Worm (Caenorhabditis elegans) whole organism, L4 larva: ENCODE results near the gene ddl-1.
A peak's percentile ranks its signal among the peaks of the same experiment; 100 is the strongest.

Source experiments
- F26F4.8 ChIP-seq: fragments of 200-800 bp; sonication (Bioruptor generic); conservative IDR thresholded peaks from 2 replicates; pipeline ENCODE4 v1.3.6; 2022; ENCODE audit warnings: missing genetic modification characterization, missing compliant biosample characterization
- F49E8.2 ChIP-seq: sonication (generic microtip); optimal IDR thresholded peaks from 2 replicates; lab custom pipeline; 2016; ENCODE audit warnings: missing compliant biosample characterization, mild to moderate bottlenecking, missing genetic modification characterization, borderline replicate concordance
- T20F7.1 ChIP-seq: fragments of 200-800 bp; sonication (Bioruptor generic); optimal IDR thresholded peaks from 2 replicates; lab custom pipeline; 2018; ENCODE audit warnings: mild to moderate bottlenecking, missing genetic modification characterization, missing compliant biosample characterization
- T26A8.4 ChIP-seq: fragments of 200-800 bp; sonication (Bioruptor generic); IDR thresholded peaks from 2 replicates; pipeline ENCODE4 v1.3.6; 2022; ENCODE audit warnings: missing genetic modification characterization, missing compliant biosample characterization
- Y105C5A.15 ChIP-seq: fragments of 200-800 bp; sonication (Bioruptor generic); IDR thresholded peaks from 2 replicates; pipeline ENCODE4 v1.3.6; 2022; ENCODE audit warnings: missing genetic modification characterization, missing compliant biosample characterization
- Y48G9A.11 ChIP-seq: fragments of 200-800 bp; sonication (Bioruptor generic); IDR thresholded peaks from 2 replicates; pipeline ENCODE4 v1.3.6; 2022; ENCODE audit warnings: missing genetic modification reagents, missing genetic modification characterization, missing compliant biosample characterization
- Y75B8A.6 ChIP-seq: fragments of 200-800 bp; sonication (Bioruptor generic); IDR thresholded peaks from 2 replicates; pipeline ENCODE4 v1.3.6; 2022; ENCODE audit warnings: missing genetic modification reagents, missing genetic modification characterization, missing compliant biosample characterization
- aly-2 ChIP-seq: sonication (generic microtip); optimal IDR thresholded peaks from 2 replicates; lab custom pipeline; 2018; ENCODE audit warnings: missing biosample characterization, missing genetic modification characterization
- arid-1 ChIP-seq: fragments of 200-800 bp; sonication (Bioruptor generic); conservative IDR thresholded peaks from 2 replicates; pipeline ENCODE4 v1.3.6; 2022; ENCODE audit warnings: missing genetic modification reagents, missing genetic modification characterization, missing compliant biosample characterization
- attf-4 ChIP-seq: sonication (generic microtip); optimal IDR thresholded peaks from 3 replicates; lab custom pipeline; 2017; ENCODE audit warnings: missing biosample characterization, missing genetic modification characterization
- ceh-20 ChIP-seq: fragments of 200-800 bp; sonication (Bioruptor generic); IDR thresholded peaks from 2 replicates; pipeline ENCODE4 v1.3.6; 2022; ENCODE audit warnings: missing genetic modification reagents, missing genetic modification characterization, missing compliant biosample characterization
- ceh-44 ChIP-seq: fragments of 200-800 bp; sonication (Bioruptor generic); IDR thresholded peaks from 2 replicates; pipeline ENCODE4 v1.3.6; 2022; ENCODE audit warnings: missing genetic modification reagents, missing genetic modification characterization, missing compliant biosample characterization
- ces-1 ChIP-seq: fragments of 150-350 bp; sonication (generic microtip); optimal IDR thresholded peaks from 4 replicates; lab custom pipeline; 2014; ENCODE audit warnings: missing biosample characterization, missing genetic modification reagents, missing genetic modification characterization
- ctbp-1 ChIP-seq: fragments of 200-800 bp; sonication (Bioruptor generic); IDR thresholded peaks from 2 replicates; pipeline ENCODE4 v1.3.6; 2022; ENCODE audit warnings: missing genetic modification reagents, missing genetic modification characterization, missing compliant biosample characterization
- dmd-8 ChIP-seq: fragments of 200-800 bp; sonication (Bioruptor generic); IDR thresholded peaks from 2 replicates; pipeline ENCODE4 v1.3.6; 2022; ENCODE audit warnings: missing genetic modification characterization, missing compliant biosample characterization
- egl-43 ChIP-seq: fragments of 200-800 bp; sonication (Bioruptor generic); IDR thresholded peaks from 2 replicates; pipeline ENCODE4 v1.3.6; 2022; ENCODE audit warnings: missing genetic modification reagents, missing genetic modification characterization, missing compliant biosample characterization
- fkh-10 ChIP-seq: fragments of 150-350 bp; optimal IDR thresholded peaks from 2 replicates; lab custom pipeline; 2014; ENCODE audit warnings: missing biosample characterization, missing genetic modification reagents, missing genetic modification characterization
- lin-13 ChIP-seq: fragments of 150-350 bp; optimal IDR thresholded peaks from 2 replicates; lab custom pipeline; 2014; ENCODE audit warnings: missing biosample characterization, missing genetic modification reagents, missing genetic modification characterization
- lin-15B ChIP-seq: fragments of 150-350 bp; sonication (generic microtip); optimal IDR thresholded peaks from 3 replicates; lab custom pipeline; 2014; ENCODE audit warnings: missing biosample characterization, missing genetic modification characterization
- lin-29 ChIP-seq: fragments of 200-800 bp; sonication (Bioruptor generic); IDR thresholded peaks from 2 replicates; pipeline ENCODE4 v1.3.6; 2022; ENCODE audit warnings: missing genetic modification reagents, missing genetic modification characterization, missing compliant biosample characterization
- lin-38 ChIP-seq: fragments of 200-800 bp; sonication (Bioruptor generic); IDR thresholded peaks from 2 replicates; pipeline ENCODE4 v1.3.6; 2022; ENCODE audit warnings: missing genetic modification reagents, missing genetic modification characterization, missing compliant biosample characterization
- lsy-2 ChIP-seq, 2 experiments: fragments of 150-350 bp in 1 of 2; sonication (generic microtip) in 1 of 2; optimal IDR thresholded peaks; 2 replicates each; lab custom pipeline; 2014 to 2017; ENCODE audit warnings: missing biosample characterization in 2 of 2, missing genetic modification characterization in 2 of 2
- mdt-29 ChIP-seq: fragments of 200-800 bp; sonication (Bioruptor generic); IDR thresholded peaks from 2 replicates; pipeline ENCODE4 v1.3.6; 2022; ENCODE audit warnings: missing genetic modification reagents, missing genetic modification characterization, missing compliant biosample characterization
- mep-1 ChIP-seq: fragments of 150-350 bp; sonication (generic microtip); optimal IDR thresholded peaks from 3 replicates; lab custom pipeline; 2014; ENCODE audit warnings: missing biosample characterization, missing genetic modification characterization
- mes-2 ChIP-seq: sonication (generic microtip); optimal IDR thresholded peaks from 2 replicates; lab custom pipeline; 2016; ENCODE audit warnings: missing genotype, mild to moderate bottlenecking, missing genetic modification characterization, missing compliant biosample characterization; ENCODE audit not compliant: poor library complexity, severe bottlenecking
- nhr-10 ChIP-seq: fragments of 150-350 bp; optimal IDR thresholded peaks from 2 replicates; lab custom pipeline; 2014; ENCODE audit warnings: missing biosample characterization, missing genetic modification characterization
- nhr-102 ChIP-seq: sonication (generic microtip); optimal IDR thresholded peaks from 2 replicates; lab custom pipeline; 2016; ENCODE audit warnings: mild to moderate bottlenecking, missing genetic modification characterization, moderate library complexity, missing compliant biosample characterization
- nhr-48 ChIP-seq: sonication (generic microtip); optimal IDR thresholded peaks from 2 replicates; lab custom pipeline; 2016; ENCODE audit warnings: mild to moderate bottlenecking, missing genetic modification characterization, missing compliant biosample characterization
- nhr-77 ChIP-seq: fragments of 150-350 bp; optimal IDR thresholded peaks from 2 replicates; lab custom pipeline; 2014; ENCODE audit warnings: missing biosample characterization, missing genetic modification characterization
- pqm-1 ChIP-seq: sonication (generic microtip); optimal IDR thresholded peaks from 2 replicates; lab custom pipeline; 2017; ENCODE audit warnings: missing biosample characterization, missing genetic modification characterization
- rbr-2 ChIP-seq: sonication (generic microtip); optimal IDR thresholded peaks from 2 replicates; lab custom pipeline; 2016; ENCODE audit warnings: missing genotype, missing genetic modification characterization, missing compliant biosample characterization
- sdz-12 ChIP-seq: fragments of 200-800 bp; sonication (Bioruptor generic); optimal IDR thresholded peaks from 2 replicates; lab custom pipeline; 2018; ENCODE audit warnings: mild to moderate bottlenecking, missing genetic modification characterization, missing compliant biosample characterization
- set-16 ChIP-seq: fragments of 200-800 bp; sonication (Bioruptor generic); IDR thresholded peaks from 2 replicates; pipeline ENCODE4 v1.3.6; 2022; ENCODE audit warnings: missing genetic modification reagents, missing genetic modification characterization, missing compliant biosample characterization
- skn-1 ChIP-seq: fragments of 150-350 bp; optimal IDR thresholded peaks from 2 replicates; lab custom pipeline; 2014; ENCODE audit warnings: missing biosample characterization, missing genetic modification characterization
- snpc-4 ChIP-seq: fragments of 150-350 bp; optimal IDR thresholded peaks from 2 replicates; lab custom pipeline; 2014; ENCODE audit warnings: missing biosample characterization, missing genetic modification characterization
- spr-3 ChIP-seq: fragments of 200-800 bp; sonication (Bioruptor generic); optimal IDR thresholded peaks from 2 replicates; lab custom pipeline; 2018; ENCODE audit warnings: mild to moderate bottlenecking, missing genetic modification characterization, missing compliant biosample characterization
- unc-130 ChIP-seq: sonication (generic microtip); optimal IDR thresholded peaks from 2 replicates; lab custom pipeline; 2016; ENCODE audit warnings: missing genetic modification reagents, missing genetic modification characterization, missing compliant biosample characterization
- unc-62 ChIP-seq, 3 experiments: fragments of 150-350 bp in 1 of 3; sonication (generic microtip); optimal IDR thresholded peaks in 2 of 3; peaks in 1 of 3; 1 replicate in 1 of 3; 2 replicates in 2 of 3; lab custom pipeline; 2014 to 2017; ENCODE audit warnings: missing biosample characterization in 3 of 3, missing genetic modification characterization in 3 of 3, missing genetic modification reagents in 3 of 3, missing genotype in 1 of 3
- vab-7 ChIP-seq: fragments of 200-800 bp; sonication (Bioruptor generic); IDR thresholded peaks from 2 replicates; pipeline ENCODE4 v1.3.6; 2022; ENCODE audit warnings: missing genetic modification reagents, missing genetic modification characterization, missing compliant biosample characterization
- zfp-2 ChIP-seq: sonication (generic microtip); optimal IDR thresholded peaks from 2 replicates; lab custom pipeline; 2016; ENCODE audit warnings: mild to moderate bottlenecking, missing genetic modification characterization, missing compliant biosample characterization
- zfp-3 ChIP-seq: fragments of 200-800 bp; sonication (Bioruptor generic); conservative IDR thresholded peaks from 2 replicates; pipeline ENCODE4 v1.3.6; 2022; ENCODE audit warnings: missing genetic modification reagents, missing genetic modification characterization, missing compliant biosample characterization
- zip-11 ChIP-seq: fragments of 200-800 bp; sonication (Bioruptor generic); IDR thresholded peaks from 2 replicates; pipeline ENCODE4 v1.3.6; 2022; ENCODE audit warnings: missing genetic modification characterization, missing compliant biosample characterization
- zip-2 ChIP-seq: fragments of 150-350 bp; optimal IDR thresholded peaks from 2 replicates; lab custom pipeline; 2014; ENCODE audit warnings: missing biosample characterization, missing genetic modification characterization
- ztf-11 ChIP-seq: fragments of 150-350 bp; optimal IDR thresholded peaks from 2 replicates; lab custom pipeline; 2014; ENCODE audit warnings: missing biosample characterization, missing genetic modification characterization
- ztf-7 ChIP-seq: fragments of 150-350 bp; optimal IDR thresholded peaks from 2 replicates; lab custom pipeline; 2014; ENCODE audit warnings: missing biosample characterization, missing genetic modification characterization

ddl-1 gene

DNA sequence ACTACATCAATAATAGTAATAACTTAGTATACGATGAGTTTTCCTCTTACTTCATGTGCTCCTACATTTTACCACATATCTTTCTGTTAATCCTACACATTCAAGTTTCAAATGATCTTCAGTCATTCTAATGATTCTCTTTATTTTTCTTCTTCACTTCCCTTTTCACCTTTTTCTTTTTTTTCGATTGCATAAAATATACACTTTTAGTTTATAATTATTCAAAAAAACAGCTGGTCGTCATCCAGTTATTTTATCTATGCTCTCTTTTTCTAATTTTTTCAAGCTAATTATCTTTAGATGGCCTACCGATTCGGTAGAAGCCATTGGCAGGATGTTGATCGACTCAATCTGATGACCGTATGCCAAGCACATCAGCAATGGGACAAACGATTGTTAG lies 6.0 kb upstream of the ddl-1 start, which contains the start of gene F59E12.1:
TSS of gene F59E12.1 (plus strand) at position 301 of the 400 bp plus-strand sequence.
- TF ChIP-seq nhr-48 (no peak), zfp-2 (tag; lab: Kevin White, UChicago) (no peak), nhr-102 (no peak), arid-1 (GFP tag; lab: Robert Waterston, UW) (no peak), egl-43 (GFP tag; lab: Robert Waterston, UW) (no peak), pqm-1 (tag; lab: Kevin White, UChicago) (no peak), F26F4.8 (no peak), dmd-8 (GFP tag; lab: Robert Waterston, UW) (no peak), lin-29 (GFP tag; lab: Robert Waterston, UW) (no peak)

DNA sequence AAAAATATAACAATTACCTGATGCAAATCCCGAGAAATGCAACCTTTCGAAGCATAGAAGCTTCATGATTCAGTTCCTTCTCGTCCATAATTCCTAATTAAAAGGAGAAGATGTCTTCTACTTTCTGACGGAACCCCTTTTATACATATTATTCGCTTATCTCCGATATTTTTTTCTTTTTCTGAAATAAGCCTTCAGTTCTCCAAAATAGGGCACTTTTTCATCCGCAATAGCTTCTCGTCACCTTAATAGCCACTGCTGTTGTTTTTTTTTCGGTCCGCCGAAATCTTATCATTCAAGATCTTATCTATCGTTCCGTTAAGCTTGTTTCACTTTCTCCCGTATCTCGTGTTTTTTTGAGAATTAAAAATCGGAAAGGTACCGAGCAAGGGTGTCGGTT lies 4.2 kb upstream of the ddl-1 start, which contains the start of gene bli-2:
TSS of gene bli-2 (minus strand) at position 101 of the 400 bp plus-strand sequence.
- TF ChIP-seq lin-13, result no peak
- TF ChIP-seq T20F7.1 (GFP tag; lab: Kevin White, UChicago), result no peak
- TF ChIP-seq mes-2 (tag; lab: Kevin White, UChicago), result no peak
- TF ChIP-seq Y75B8A.6, result no peak
- no peak for TF ChIP-seq unc-62 (GFP tag; optimal IDR thresholded peaks at IDR 0.05 in 1 of 2; lab: Kevin White, UChicago)
- no peak for TF ChIP-seq unc-62 (tag; optimal IDR thresholded peaks at IDR 0.05; lab: Kevin White, UChicago)
- no peak for TF ChIP-seq dmd-8 (GFP tag; lab: Robert Waterston, UW)
- TF ChIP-seq sdz-12, result no peak
- TF ChIP-seq unc-130 (GFP tag; lab: Kevin White, UChicago), result no peak
- no peak for TF ChIP-seq ceh-44 (GFP tag; lab: Robert Waterston, UW)
- TF ChIP-seq lin-15B (tag; lab: Kevin White, UChicago), result no peak
- TF ChIP-seq ztf-11 (tag; lab: Kevin White, UChicago), result no peak
- TF ChIP-seq nhr-77 (tag; lab: Kevin White, UChicago), result no peak
- TF ChIP-seq rbr-2, result no peak
- no peak for TF ChIP-seq T26A8.4 (GFP tag; lab: Robert Waterston, UW)
- no peak for TF ChIP-seq mdt-29
- no peak for TF ChIP-seq Y48G9A.11 (GFP tag; lab: Robert Waterston, UW)
- TF ChIP-seq ctbp-1 (GFP tag; lab: Robert Waterston, UW), result no peak
- no peak for TF ChIP-seq zfp-2 (tag; lab: Kevin White, UChicago)
- TF ChIP-seq, all 104 proteins: peak for 0

DNA sequence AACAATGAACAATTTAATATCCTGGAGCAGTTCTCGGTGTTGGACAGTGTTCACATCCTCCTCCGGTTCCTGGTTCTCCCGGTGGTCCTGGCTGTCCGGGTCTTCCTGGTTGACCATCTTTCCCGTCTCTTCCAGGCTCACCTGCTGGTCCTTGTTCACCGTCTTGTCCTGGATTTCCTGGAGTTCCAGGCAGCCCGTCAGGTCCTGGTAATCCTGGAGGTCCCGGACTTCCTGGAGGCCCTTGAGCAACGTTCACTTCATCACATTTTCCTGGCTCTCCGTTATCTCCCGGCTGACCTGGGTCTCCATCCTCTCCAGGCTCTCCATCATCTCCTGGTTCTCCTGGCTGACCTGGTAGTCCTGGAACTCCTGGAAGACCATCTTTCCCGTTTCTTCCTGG lies 3.3 kb upstream of the ddl-1 start:
- no peak for TF ChIP-seq zip-2 (tag; lab: Kevin White, UChicago)
- peak; percentile 86 for TF ChIP-seq set-16

DNA sequence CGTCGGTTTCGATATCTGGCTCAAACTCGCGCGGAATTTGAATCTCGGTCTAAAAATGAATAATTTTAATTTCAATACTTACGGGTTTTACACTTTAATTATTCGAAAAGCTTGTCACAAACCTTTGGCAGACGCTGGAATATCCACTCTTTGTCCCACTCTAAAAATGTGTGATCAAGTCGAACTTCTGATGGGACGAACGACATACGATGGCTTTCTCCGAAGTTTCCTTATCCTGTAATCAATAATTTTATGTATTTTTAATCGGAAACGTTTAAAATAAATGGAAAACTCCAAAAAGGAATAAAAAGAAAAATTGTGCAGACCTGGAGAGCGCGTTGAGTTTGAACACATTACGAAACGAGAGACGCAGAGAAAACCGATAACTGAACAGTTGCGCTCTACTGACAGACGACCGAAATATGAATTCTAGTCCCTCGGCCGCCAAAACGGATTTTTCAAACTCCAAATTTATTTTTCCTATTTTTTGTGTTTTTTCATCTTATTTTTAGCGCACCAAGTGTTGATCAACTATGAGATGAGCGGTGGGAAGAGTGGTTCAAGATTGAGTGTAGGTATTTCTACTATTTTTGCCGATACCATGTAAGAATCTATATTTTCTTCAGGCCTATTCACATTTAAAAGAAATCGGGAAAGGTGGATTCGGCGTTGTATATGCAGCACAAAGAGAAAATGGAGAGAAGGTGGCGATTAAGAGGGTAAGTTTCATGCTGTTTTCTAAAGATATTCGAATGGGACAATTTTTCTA lies 1.2 kb upstream of the ddl-1 start, which contains the start of the genes sam-4, F59E12.17 and zyg-1:
TSS of gene sam-4 (minus strand) at position 51 of the 769 bp plus-strand sequence.
TSS of gene F59E12.17 (minus strand) at position 235 of the 769 bp plus-strand sequence.
TSS of gene zyg-1 (plus strand) at position 513 of the 769 bp plus-strand sequence.
- TF ChIP-seq fkh-10 (GFP tag; lab: Kevin White, UChicago) (peak; percentile 13), mep-1 (tag; lab: Kevin White, UChicago) (no peak), snpc-4 (tag; lab: Kevin White, UChicago) (no peak), ztf-7 (tag; lab: Kevin White, UChicago) (no peak), lin-13 (no peak), zip-11 (GFP tag; lab: Robert Waterston, UW) (no peak), ces-1 (GFP tag; lab: Kevin White, UChicago) (no peak), lsy-2 (tag; optimal IDR thresholded peaks at IDR 0.05; lab: Kevin White, UChicago) (peak in 1 of 2 experiments; percentile 81), vab-7 (GFP tag; lab: Robert Waterston, UW) (no peak), spr-3 (GFP tag; lab: Kevin White, UChicago) (no peak), zfp-3 (no peak), aly-2 (tag; lab: Kevin White, UChicago) (no peak), T26A8.4 (GFP tag; lab: Robert Waterston, UW) (no peak), set-16 (no peak), Y105C5A.15 (GFP tag; lab: Robert Waterston, UW) (no peak), F49E8.2 (tag; lab: Kevin White, UChicago) (no peak), F26F4.8 (no peak), nhr-10 (tag; lab: Kevin White, UChicago) (no peak), skn-1 (tag; lab: Kevin White, UChicago) (no peak), lin-38 (GFP tag; lab: Robert Waterston, UW) (peak; percentile 92), attf-4 (tag; lab: Kevin White, UChicago) (no peak), unc-130 (GFP tag; lab: Kevin White, UChicago) (peak; percentile 88), ceh-20 (no peak)
